Worm (Caenorhabditis elegans) whole organism, L4 larva: ENCODE measurements around the gene F22E5.17.

Source experiments
- ceh-20 ChIP-seq: fragments of 200-800 bp; sonication (Bioruptor generic); IDR thresholded peaks from 2 replicates; pipeline ENCODE4 v1.3.6; 2022; ENCODE audit warnings: missing genetic modification reagents, missing genetic modification characterization, missing compliant biosample characterization
- jun-1 ChIP-seq: fragments of 150-350 bp; optimal IDR thresholded peaks from 2 replicates; lab custom pipeline; 2014; ENCODE audit warnings: missing biosample characterization, missing genetic modification reagents, missing genetic modification characterization
- nhr-11 ChIP-seq: fragments of 150-350 bp; optimal IDR thresholded peaks from 2 replicates; lab custom pipeline; 2014; ENCODE audit warnings: missing biosample characterization, missing genetic modification characterization

ce11 chrII:2684208-2684607 lies 6.4 kb downstream of the F22E5.17 start, which contains the start of gene ceh-87:
- TF ChIP-seq nhr-11 (tag; lab: Kevin White, UChicago), result no peak
- TF ChIP-seq ceh-20 (GFP tag; lab: Robert Waterston, UW), result no peak
- TF ChIP-seq jun-1, result no peak
